Worm (Caenorhabditis elegans): Measurements from ENCODE around the gene EGAP2.2.
A peak's percentile ranks its signal among the peaks of the same experiment; 100 is the strongest.

The EGAP2.2 gene

DNA sequence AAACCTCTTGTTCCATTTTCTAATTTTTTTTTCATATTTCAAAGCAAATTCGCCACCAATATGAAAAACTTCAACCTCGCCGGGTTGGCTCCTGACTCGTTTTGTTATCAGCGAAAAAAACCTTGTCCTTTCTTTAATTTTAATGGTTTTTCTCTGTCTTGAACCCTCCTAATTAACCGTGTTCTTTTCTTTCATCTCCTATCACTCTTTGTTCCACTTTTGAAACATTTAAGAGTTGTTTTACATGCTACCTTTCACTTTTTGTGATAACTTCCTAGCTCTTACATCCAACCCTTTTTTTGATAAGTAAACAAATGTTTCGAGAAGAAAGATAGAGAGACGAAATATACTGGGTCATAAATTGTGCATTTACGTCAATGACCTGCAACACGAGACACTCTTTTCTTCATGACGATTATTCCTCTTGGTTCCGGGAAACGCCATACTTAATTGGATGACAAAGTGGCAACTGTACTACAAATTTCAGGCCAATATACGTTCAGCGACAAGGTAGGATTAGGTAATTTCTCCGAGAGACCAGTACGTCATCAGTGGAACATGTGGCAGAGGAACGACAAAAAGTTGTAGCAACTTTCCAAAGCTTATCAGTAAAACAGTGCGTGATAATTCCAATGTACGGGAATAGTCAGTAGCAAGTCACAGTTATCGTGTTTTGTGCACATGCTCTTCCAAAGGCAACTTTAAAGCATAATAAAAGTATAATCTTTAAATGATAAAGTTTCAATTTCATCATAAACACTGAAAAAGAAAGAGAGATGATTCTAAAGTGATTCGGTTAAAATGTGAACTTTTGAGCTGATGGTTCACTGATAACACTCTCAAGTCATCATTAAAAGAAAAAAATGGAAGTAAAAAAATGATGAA, 44.8 kb upstream of the EGAP2.2 start (continued):
- TF ChIP-seq mes-2 (tag; optimal IDR thresholded peaks at IDR 0.05; ENCODE audit: poor library complexity, severe bottlenecking): peak; percentile 20
- TF ChIP-seq nhr-102 (tag; optimal IDR thresholded peaks at IDR 0.05): peak; percentile 51

ce11 chrII:5185955-5186539, 43.6 kb upstream of the EGAP2.2 start:
- TF ChIP-seq aly-2 (tag; optimal IDR thresholded peaks at IDR 0.05) (no peak), hlh-11 (tag; optimal IDR thresholded peaks at IDR 0.05) (peak; percentile 78), F44E2.7 (GFP tag; IDR thresholded peaks at IDR 0.05) (no peak), nhr-102 (tag; optimal IDR thresholded peaks at IDR 0.05) (peak; percentile 49), lin-39 (tag; optimal IDR thresholded peaks at IDR 0.05) (no peak), mdl-1 (tag; optimal IDR thresholded peaks at IDR 0.05) (peak in 1 of 2 experiments; percentile 39), zag-1 (tag; optimal IDR thresholded peaks at IDR 0.05) (no peak), nhr-10 (tag; optimal IDR thresholded peaks at IDR 0.05) (peak; percentile 39), pqm-1 (tag; optimal IDR thresholded peaks at IDR 0.05) (peak; percentile 89), daf-16 (GFP tag; optimal IDR thresholded peaks at IDR 0.05) (peak in 1 of 2 experiments; percentile 62), daf-16 (tag; optimal IDR thresholded peaks at IDR 0.05) (peak; percentile 94), jun-1 (tag; optimal IDR thresholded peaks at IDR 0.05) (no peak), dve-1 (tag; optimal IDR thresholded peaks at IDR 0.05; ENCODE audit: insufficient read depth) (peak; percentile 76), nhr-77 (tag; optimal IDR thresholded peaks at IDR 0.05) (peak; percentile 57), unc-62 (GFP tag; optimal IDR thresholded peaks at IDR 0.05 in 1 of 2) (peak in 1 of 2 experiments; percentile 1), unc-62 (tag; optimal IDR thresholded peaks at IDR 0.05) (no peak), nhr-48 (tag; optimal IDR thresholded peaks at IDR 0.05) (peak; percentile 43), hlh-30 (tag; optimal IDR thresholded peaks at IDR 0.05; ENCODE audit: insufficient read depth) (peak; percentile 35), F10B5.3 (tag; optimal IDR thresholded peaks at IDR 0.05) (no peak), dpl-1 (GFP tag; optimal IDR thresholded peaks at IDR 0.05) (no peak), egl-27 (tag; optimal IDR thresholded peaks at IDR 0.05) (no peak), R02D3.7 (tag; optimal IDR thresholded peaks at IDR 0.05) (no peak), dmd-6 (GFP tag; IDR thresholded peaks at IDR 0.05) (peak; percentile 68), tra-1 (GFP tag; IDR thresholded peaks at IDR 0.05) (peak; percentile 35; the same call in 1 of the 2 replicates), mes-2 (tag; optimal IDR thresholded peaks at IDR 0.05; ENCODE audit: poor library complexity, severe bottlenecking) (peak; percentile 14), php-3 (GFP tag; IDR thresholded peaks at IDR 0.05) (peak; percentile 100), pha-4 (GFP tag; IDR thresholded peaks at IDR 0.05) (peak; percentile 43; the same call in 1 of the 2 replicates), pha-4 (tag; optimal IDR thresholded peaks at IDR 0.05) (no peak), T20F7.1 (GFP tag; optimal IDR thresholded peaks at IDR 0.05) (no peak), nhr-28 (tag; optimal IDR thresholded peaks at IDR 0.05) (peak; percentile 79)

DNA sequence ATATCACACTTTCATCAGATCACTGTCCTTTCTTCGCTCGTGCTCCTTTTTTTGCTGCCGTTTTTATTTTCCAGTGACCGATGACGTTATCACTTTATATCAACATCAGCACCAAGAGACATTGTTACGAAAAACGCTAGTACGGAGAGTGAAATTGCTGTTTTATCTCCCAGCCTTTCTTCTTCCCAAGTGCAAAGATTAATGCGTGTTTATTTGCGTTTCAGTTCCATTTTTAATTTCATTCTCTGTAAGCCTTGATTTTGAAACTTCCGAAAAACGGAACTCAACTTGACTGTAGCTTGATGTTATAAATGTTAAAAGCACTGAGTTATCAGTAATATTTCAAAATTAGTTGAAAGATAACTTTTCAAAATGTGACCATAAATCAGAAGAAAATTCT, 42.8 kb upstream of the EGAP2.2 start:
- TF ChIP-seq hlh-11 (tag; optimal IDR thresholded peaks at IDR 0.05) (peak; percentile 62), ama-1 (optimal IDR thresholded peaks at IDR 0.05) (no peak), php-3 (GFP tag; IDR thresholded peaks at IDR 0.05) (peak; percentile 73), aha-1 (tag) (peak; percentile 70), daf-16 (GFP tag; optimal IDR thresholded peaks at IDR 0.05) (no peak), daf-16 (tag; optimal IDR thresholded peaks at IDR 0.05) (peak; percentile 69), dve-1 (tag; optimal IDR thresholded peaks at IDR 0.05; ENCODE audit: insufficient read depth) (peak; percentile 42), skn-1 (tag; optimal IDR thresholded peaks at IDR 0.05) (no peak), nhr-48 (tag; optimal IDR thresholded peaks at IDR 0.05) (peak; percentile 2), lin-38 (GFP tag; IDR thresholded peaks at IDR 0.05) (no peak), pqm-1 (tag; optimal IDR thresholded peaks at IDR 0.05) (peak; percentile 51)

DNA sequence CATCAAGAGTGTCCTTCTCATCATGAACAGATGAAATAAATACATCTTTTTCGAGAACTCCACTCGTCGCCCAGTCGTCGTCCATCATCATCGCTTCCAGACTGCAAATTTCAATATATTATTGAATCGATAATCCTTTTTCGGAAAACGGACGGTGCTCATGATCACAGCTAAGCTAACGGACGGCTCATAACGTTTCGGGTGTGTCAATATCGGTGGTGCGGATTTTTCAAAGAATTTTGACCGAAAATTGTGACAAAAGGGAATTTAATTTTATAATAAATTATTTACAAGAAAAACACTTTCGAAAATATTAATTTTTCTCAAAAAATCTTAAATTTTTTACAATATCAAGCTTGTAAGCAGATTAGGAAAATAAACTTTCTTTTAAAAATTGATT, 42.2 kb upstream of the EGAP2.2 start, which contains the start of gene crh-2:
crh-2 (minus strand) TSS at position 101 of the 400 bp plus-strand sequence.
- TF ChIP-seq unc-62 (GFP tag; optimal IDR thresholded peaks at IDR 0.05 in 1 of 2) (no peak), unc-62 (tag; optimal IDR thresholded peaks at IDR 0.05) (no peak), php-3 (GFP tag; IDR thresholded peaks at IDR 0.05) (no peak), lin-1 (GFP tag; IDR thresholded peaks at IDR 0.05) (no peak), F26F4.8 (GFP tag; conservative IDR thresholded peaks at IDR 0.05) (no peak), mxl-3 (GFP tag; optimal IDR thresholded peaks at IDR 0.05) (no peak), nhr-28 (tag; optimal IDR thresholded peaks at IDR 0.05) (no peak), ama-1 (optimal IDR thresholded peaks at IDR 0.05) (no peak), lin-13 (GFP tag; optimal IDR thresholded peaks at IDR 0.05) (no peak), madf-5 (GFP tag; IDR thresholded peaks at IDR 0.05) (no peak), dmd-6 (GFP tag; IDR thresholded peaks at IDR 0.05) (no peak), ztf-11 (tag; optimal IDR thresholded peaks at IDR 0.05) (no peak), tra-1 (GFP tag; IDR thresholded peaks at IDR 0.05) (no peak), ceh-44 (GFP tag; IDR thresholded peaks at IDR 0.05) (no peak)

Measured in whole organism, L4 larva.